Worm (Caenorhabditis elegans) whole organism, L2 larva: ENCODE results near the gene D1086.2.

Source experiments
- C34F6.9 ChIP-seq: fragments of 150-350 bp; optimal IDR thresholded peaks from 2 replicates; lab custom pipeline; 2014; ENCODE audit warnings: missing biosample characterization, missing genetic modification characterization
- F13H6.1 ChIP-seq: sonication (generic microtip); optimal IDR thresholded peaks from 2 replicates; lab custom pipeline; 2016; ENCODE audit warnings: missing genetic modification characterization, missing compliant biosample characterization
- R02D3.7 ChIP-seq: fragments of 150-350 bp; optimal IDR thresholded peaks from 2 replicates; lab custom pipeline; 2014; ENCODE audit warnings: missing biosample characterization, missing genetic modification characterization
- Y55F3AM.14 ChIP-seq: fragments of 200-800 bp; sonication (Bioruptor generic); optimal IDR thresholded peaks from 2 replicates; lab custom pipeline; 2018; ENCODE audit warnings: mild to moderate bottlenecking, missing genetic modification characterization, missing compliant biosample characterization
- ZK546.5 ChIP-seq: sonication (generic microtip); optimal IDR thresholded peaks from 2 replicates; lab custom pipeline; 2017; ENCODE audit warnings: missing biosample characterization, missing genetic modification characterization
- alr-1 ChIP-seq: fragments of 150-350 bp; optimal IDR thresholded peaks from 2 replicates; lab custom pipeline; 2014; ENCODE audit warnings: missing biosample characterization, missing genetic modification characterization
- blmp-1 ChIP-seq: sonication (generic microtip); optimal IDR thresholded peaks from 2 replicates; lab custom pipeline; 2017; ENCODE audit warnings: missing genetic modification characterization, mild to moderate bottlenecking, missing compliant biosample characterization, antibody characterized with exemption, moderate library complexity; ENCODE audit not compliant: insufficient read depth
- ceh-16 ChIP-seq: fragments of 150-350 bp; optimal IDR thresholded peaks from 2 replicates; lab custom pipeline; 2014; ENCODE audit warnings: missing biosample characterization, missing genetic modification characterization
- ceh-82 ChIP-seq: fragments of 150-350 bp; optimal IDR thresholded peaks from 2 replicates; lab custom pipeline; 2014; ENCODE audit warnings: missing biosample characterization, missing genetic modification characterization
- crh-2 ChIP-seq: sonication (generic microtip); optimal IDR thresholded peaks from 2 replicates; lab custom pipeline; 2017; ENCODE audit warnings: missing biosample characterization, missing genetic modification characterization
- dmd-4 ChIP-seq: sonication (generic microtip); optimal IDR thresholded peaks from 2 replicates; lab custom pipeline; 2017; ENCODE audit warnings: missing biosample characterization, missing genetic modification characterization
- egl-27 ChIP-seq: sonication (generic microtip); optimal IDR thresholded peaks from 3 replicates; lab custom pipeline; 2017; ENCODE audit warnings: missing biosample characterization, missing genetic modification reagents, missing genetic modification characterization
- elt-1 ChIP-seq: fragments of 150-350 bp; optimal IDR thresholded peaks from 2 replicates; lab custom pipeline; 2014; ENCODE audit warnings: missing biosample characterization, missing genetic modification characterization
- fos-1 ChIP-seq: fragments of 150-350 bp; optimal IDR thresholded peaks from 2 replicates; lab custom pipeline; 2014; ENCODE audit warnings: missing biosample characterization, missing genetic modification characterization
- gmeb-1 ChIP-seq: fragments of 150-350 bp; optimal IDR thresholded peaks from 2 replicates; lab custom pipeline; 2014; ENCODE audit warnings: missing biosample characterization, missing genetic modification characterization
- lin-11 ChIP-seq: fragments of 150-350 bp; sonication (generic microtip); optimal IDR thresholded peaks from 2 replicates; lab custom pipeline; 2014; ENCODE audit warnings: missing biosample characterization, missing genetic modification characterization, inconsistent platforms, mixed read lengths
- lin-13 ChIP-seq: fragments of 150-350 bp; optimal IDR thresholded peaks from 2 replicates; lab custom pipeline; 2014; ENCODE audit warnings: missing biosample characterization, missing genetic modification reagents, missing genetic modification characterization
- lin-39 ChIP-seq: fragments of 150-350 bp; optimal IDR thresholded peaks from 2 replicates; lab custom pipeline; 2014; ENCODE audit warnings: missing biosample characterization, missing genetic modification reagents, missing genetic modification characterization
- lsy-2 ChIP-seq, 2 experiments: fragments of 150-350 bp in 1 of 2; sonication (generic microtip) in 1 of 2; optimal IDR thresholded peaks; 2 replicates each; lab custom pipeline; 2014 to 2017; ENCODE audit warnings: missing biosample characterization in 2 of 2, missing genetic modification characterization in 2 of 2
- mab-5 ChIP-seq: fragments of 150-350 bp; optimal IDR thresholded peaks from 2 replicates; lab custom pipeline; 2014; ENCODE audit warnings: missing biosample characterization, missing genetic modification characterization
- mdl-1 ChIP-seq, 2 experiments: fragments of 150-350 bp in 1 of 2; sonication (generic microtip) in 1 of 2; optimal IDR thresholded peaks; 2 replicates each; lab custom pipeline; 2017; ENCODE audit warnings: missing biosample characterization in 2 of 2, missing genetic modification characterization in 2 of 2
- nhr-10 ChIP-seq: sonication (generic microtip); optimal IDR thresholded peaks from 2 replicates; lab custom pipeline; 2017; ENCODE audit warnings: missing biosample characterization, missing genetic modification characterization
- nhr-12 ChIP-seq: fragments of 150-350 bp; optimal IDR thresholded peaks from 2 replicates; lab custom pipeline; 2014; ENCODE audit warnings: missing biosample characterization, missing genetic modification characterization
- nhr-129 ChIP-seq: fragments of 150-350 bp; optimal IDR thresholded peaks from 2 replicates; lab custom pipeline; 2014; ENCODE audit warnings: missing biosample characterization, missing genetic modification characterization
- nhr-21 ChIP-seq: fragments of 150-350 bp; optimal IDR thresholded peaks from 2 replicates; lab custom pipeline; 2014; ENCODE audit warnings: missing biosample characterization, missing genetic modification characterization
- nhr-23 ChIP-seq: fragments of 150-350 bp; optimal IDR thresholded peaks from 2 replicates; lab custom pipeline; 2014; ENCODE audit warnings: missing biosample characterization, missing genetic modification reagents, missing genetic modification characterization
- nhr-237 ChIP-seq: fragments of 150-350 bp; optimal IDR thresholded peaks from 2 replicates; lab custom pipeline; 2014; ENCODE audit warnings: missing biosample characterization, missing genetic modification characterization
- nhr-25 ChIP-seq: fragments of 150-350 bp; sonication (generic microtip); optimal IDR thresholded peaks from 3 replicates; lab custom pipeline; 2014; ENCODE audit warnings: missing biosample characterization, missing genetic modification characterization
- nhr-77 ChIP-seq: fragments of 150-350 bp; optimal IDR thresholded peaks from 2 replicates; lab custom pipeline; 2014; ENCODE audit warnings: missing biosample characterization, missing genetic modification characterization
- sem-4 ChIP-seq: fragments of 150-350 bp; optimal IDR thresholded peaks from 2 replicates; lab custom pipeline; 2014; ENCODE audit warnings: missing biosample characterization, missing genetic modification reagents, missing genetic modification characterization
- skn-1 ChIP-seq: sonication (generic microtip); optimal IDR thresholded peaks from 2 replicates; lab custom pipeline; 2017; ENCODE audit warnings: missing biosample characterization, missing genetic modification characterization
- sma-3 ChIP-seq: sonication (generic microtip); optimal IDR thresholded peaks from 2 replicates; lab custom pipeline; 2016; ENCODE audit warnings: missing genetic modification reagents, missing genetic modification characterization, missing compliant biosample characterization
- snpc-4 ChIP-seq: fragments of 150-350 bp; optimal IDR thresholded peaks from 2 replicates; lab custom pipeline; 2014; ENCODE audit warnings: missing biosample characterization, missing genetic modification characterization
- unc-39 ChIP-seq: fragments of 150-350 bp; optimal IDR thresholded peaks from 2 replicates; lab custom pipeline; 2014; ENCODE audit warnings: missing biosample characterization, missing genetic modification characterization
- unc-55 ChIP-seq: fragments of 150-350 bp; sonication (generic microtip); optimal IDR thresholded peaks from 3 replicates; lab custom pipeline; 2014; ENCODE audit warnings: missing biosample characterization, missing genetic modification reagents, missing genetic modification characterization
- unc-62 ChIP-seq: fragments of 150-350 bp; optimal IDR thresholded peaks from 2 replicates; lab custom pipeline; 2014; ENCODE audit warnings: missing biosample characterization, missing genetic modification reagents, missing genetic modification characterization
- zag-1 ChIP-seq: fragments of 150-350 bp; optimal IDR thresholded peaks from 2 replicates; lab custom pipeline; 2014; ENCODE audit warnings: missing biosample characterization, missing genetic modification characterization
- ztf-1 ChIP-seq: fragments of 200-800 bp; sonication (Bioruptor generic); conservative IDR thresholded peaks from 2 replicates; pipeline ENCODE4 v1.3.6; 2022; ENCODE audit warnings: missing genetic modification characterization, missing compliant biosample characterization
- ztf-11 ChIP-seq: sonication (generic microtip); optimal IDR thresholded peaks from 2 replicates; lab custom pipeline; 2017; ENCODE audit warnings: missing biosample characterization, missing genetic modification characterization
- ztf-4 ChIP-seq: fragments of 150-350 bp; optimal IDR thresholded peaks from 2 replicates; lab custom pipeline; 2014; ENCODE audit warnings: missing biosample characterization, missing genetic modification characterization

Gene D1086.2

DNA sequence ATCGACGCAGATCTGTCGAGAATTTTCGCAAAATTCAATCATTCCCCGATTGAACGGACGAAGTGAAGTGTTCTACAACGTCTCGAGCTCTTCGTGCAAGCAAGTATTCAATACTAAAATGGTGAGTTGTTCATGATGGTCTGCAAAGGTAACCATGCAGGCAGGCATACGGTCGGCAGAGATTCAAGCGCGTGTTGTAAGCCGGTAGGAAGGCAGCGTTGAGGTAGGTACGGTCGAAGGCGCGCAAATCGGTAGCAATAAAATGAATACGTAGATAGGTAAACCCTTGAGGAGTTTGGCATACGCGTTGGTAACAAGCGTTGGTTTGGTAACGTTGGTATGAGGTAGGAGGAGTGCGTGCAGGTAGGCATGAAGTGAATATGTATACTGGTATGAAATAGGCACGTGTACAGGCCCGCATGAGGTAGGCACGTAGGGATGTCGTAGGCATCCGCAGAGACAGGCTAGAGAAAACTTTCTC lies 30.6 kb downstream of the D1086.2 start, which contains the start of gene D1086.17:
TSS of gene D1086.17 (plus strand) at position 51 of the 481 bp plus-strand sequence.
- no peak for TF ChIP-seq ceh-16
- no peak for TF ChIP-seq ztf-4 (tag; lab: Kevin White, UChicago)
- no peak for TF ChIP-seq crh-2 (tag; lab: Kevin White, UChicago)
- TF ChIP-seq lsy-2 (tag; optimal IDR thresholded peaks at IDR 0.05; lab: Kevin White, UChicago) = no peak
- no peak for TF ChIP-seq lin-13 (GFP tag; lab: Kevin White, UChicago)
- TF ChIP-seq dmd-4 (tag; lab: Kevin White, UChicago) = no peak
- TF ChIP-seq ceh-82 (tag; lab: Kevin White, UChicago) = no peak
- TF ChIP-seq fos-1 (tag; lab: Kevin White, UChicago) = no peak
- TF ChIP-seq elt-1 (tag; lab: Kevin White, UChicago) = no peak
- TF ChIP-seq nhr-237 (tag; lab: Kevin White, UChicago) = no peak
- TF ChIP-seq egl-27 (tag; lab: Kevin White, UChicago) = no peak
- TF ChIP-seq unc-55 (GFP tag; lab: Kevin White, UChicago) = no peak
- no peak for TF ChIP-seq unc-39
- TF ChIP-seq sma-3 = no peak
- TF ChIP-seq skn-1 (tag; lab: Kevin White, UChicago) = no peak
- no peak for TF ChIP-seq unc-62 (GFP tag; lab: Kevin White, UChicago)
- TF ChIP-seq Y55F3AM.14 (GFP tag; lab: Kevin White, UChicago) = no peak
- no peak for TF ChIP-seq alr-1 (tag; lab: Kevin White, UChicago)
- no peak for TF ChIP-seq nhr-77 (tag; lab: Kevin White, UChicago)
- TF ChIP-seq nhr-10 (tag; lab: Kevin White, UChicago) = no peak

DNA sequence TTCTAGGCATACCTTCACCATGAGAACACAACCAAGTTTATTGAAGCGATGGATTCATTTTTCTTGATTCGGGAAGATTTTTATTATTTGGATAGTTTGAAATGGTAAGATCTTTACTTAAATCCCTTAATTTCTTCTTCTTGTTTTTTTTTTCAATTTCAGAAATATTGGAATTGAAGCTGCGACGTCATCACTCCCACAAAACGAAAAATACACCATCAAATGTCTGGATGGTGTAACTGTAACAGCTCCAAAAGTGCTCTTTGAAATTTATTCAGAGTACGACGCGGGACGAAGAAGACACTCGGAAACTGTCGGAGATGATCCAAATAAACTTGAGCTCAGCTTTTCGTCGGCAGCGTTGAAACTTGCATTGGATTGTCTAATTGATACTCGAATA lies 34.0 kb downstream of the D1086.2 start, which contains the start of gene D1086.21:
TSS of gene D1086.21 (plus strand) at position 301 of the 400 bp plus-strand sequence.
- TF ChIP-seq nhr-23 (tag; lab: Kevin White, UChicago) (no peak), elt-1 (tag; lab: Kevin White, UChicago) (no peak), unc-62 (GFP tag; lab: Kevin White, UChicago) (no peak), nhr-12 (tag; lab: Kevin White, UChicago) (no peak), zag-1 (tag; lab: Kevin White, UChicago) (no peak)
- TF ChIP-seq, all 48 proteins: peak for 0

DNA sequence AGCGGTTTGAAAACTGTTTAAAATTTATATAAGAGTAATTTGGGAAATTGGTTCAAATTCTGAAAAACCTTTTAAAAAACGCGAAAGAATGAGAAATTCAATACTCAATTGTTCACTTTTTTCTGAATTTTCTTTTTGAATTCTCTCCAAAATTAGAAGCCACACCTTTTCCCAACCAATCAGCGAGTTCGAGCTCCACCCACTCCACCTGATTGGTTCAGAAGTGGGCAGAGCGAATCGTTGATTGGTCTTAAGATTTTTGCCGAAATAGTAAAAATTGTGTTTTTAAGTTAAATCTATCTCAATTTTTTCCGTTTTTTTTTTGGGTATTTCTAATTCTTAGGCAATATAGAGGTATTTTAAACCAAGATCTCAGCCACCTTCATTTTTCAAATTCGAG lies 34.5 kb downstream of the D1086.2 start:
- no peak for TF ChIP-seq ztf-11 (tag; lab: Kevin White, UChicago)
- no peak for TF ChIP-seq crh-2 (tag; lab: Kevin White, UChicago)
- no peak for TF ChIP-seq ZK546.5 (tag; lab: Kevin White, UChicago)
- TF ChIP-seq lin-39 (tag; lab: Kevin White, UChicago) = no peak

DNA sequence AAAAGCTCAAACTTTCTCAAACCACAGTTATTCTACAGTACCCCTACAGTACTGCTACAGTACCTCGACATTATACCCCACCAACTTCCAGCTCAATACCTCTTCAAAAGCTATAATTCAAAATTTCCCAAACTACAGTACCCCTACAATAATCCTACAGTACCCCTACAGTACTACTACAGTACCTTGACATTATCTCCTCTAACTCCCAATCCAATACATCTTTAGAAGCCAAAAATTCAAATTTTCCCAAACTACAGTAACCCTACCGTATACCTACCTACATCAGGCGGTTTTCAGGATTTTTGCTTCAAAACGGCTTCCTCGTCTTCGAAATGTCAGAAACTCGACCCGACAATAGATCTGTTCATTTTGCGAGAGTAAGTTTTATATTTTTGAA lies 40.9 kb downstream of the D1086.2 start, which contains the start of gene F58D12.3:
TSS of gene F58D12.3 (plus strand) at position 301 of the 400 bp plus-strand sequence.
- TF ChIP-seq lin-11 (tag; lab: Kevin White, UChicago) (no peak), Y55F3AM.14 (GFP tag; lab: Kevin White, UChicago) (no peak), crh-2 (tag; lab: Kevin White, UChicago) (no peak), ztf-1 (GFP tag; lab: Robert Waterston, UW) (no peak), dmd-4 (tag; lab: Kevin White, UChicago) (no peak), nhr-10 (tag; lab: Kevin White, UChicago) (no peak), sem-4 (tag; lab: Kevin White, UChicago) (no peak)
- TF ChIP-seq, all 48 proteins: peak for 0

DNA sequence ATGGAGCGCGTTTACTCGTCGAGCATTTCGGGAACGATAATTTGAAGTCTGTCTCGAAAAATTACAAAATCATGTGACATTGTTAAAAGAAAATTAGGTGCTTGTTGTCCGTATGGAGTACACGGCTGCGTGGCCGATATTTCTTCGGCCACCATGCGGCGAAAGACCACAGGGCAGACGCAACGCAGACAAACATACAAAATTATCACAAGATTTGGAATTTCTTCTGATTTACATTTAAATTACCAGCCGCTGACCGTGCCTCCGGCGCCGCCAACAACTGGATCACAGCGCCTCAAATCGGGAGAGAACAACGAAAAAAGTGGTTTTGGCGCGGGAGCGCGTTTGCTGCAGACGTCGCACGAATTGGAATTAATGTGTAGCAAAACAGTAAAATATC lies 43.4 kb downstream of the D1086.2 start:
- TF ChIP-seq lin-11 (tag; lab: Kevin White, UChicago) (peak; percentile 94), mab-5 (tag; lab: Kevin White, UChicago) (peak; percentile 67), skn-1 (tag; lab: Kevin White, UChicago) (peak; percentile 13), ceh-16 (peak; percentile 89), nhr-129 (tag; lab: Kevin White, UChicago) (peak; percentile 68), lin-13 (GFP tag; lab: Kevin White, UChicago) (peak; percentile 87), lsy-2 (tag; optimal IDR thresholded peaks at IDR 0.05; lab: Kevin White, UChicago) (peak; percentile 82 to 93), ztf-4 (tag; lab: Kevin White, UChicago) (peak; percentile 84), zag-1 (tag; lab: Kevin White, UChicago) (peak; percentile 69), F13H6.1 (tag; lab: Kevin White, UChicago) (peak; percentile 96), fos-1 (tag; lab: Kevin White, UChicago) (peak; percentile 83), unc-62 (GFP tag; lab: Kevin White, UChicago) (peak; percentile 55), C34F6.9 (tag; lab: Kevin White, UChicago) (peak; percentile 91), egl-27 (tag; lab: Kevin White, UChicago) (peak; percentile 76), snpc-4 (peak; percentile 68), nhr-21 (peak; percentile 97), unc-55 (GFP tag; lab: Kevin White, UChicago) (peak; percentile 78), Y55F3AM.14 (GFP tag; lab: Kevin White, UChicago) (peak; percentile 86), R02D3.7 (peak; percentile 48), sma-3 (peak; percentile 98), ceh-82 (tag; lab: Kevin White, UChicago) (peak; percentile 67), sem-4 (tag; lab: Kevin White, UChicago) (peak; percentile 93), mdl-1 (tag; optimal IDR thresholded peaks at IDR 0.05; lab: Kevin White, UChicago) (peak; percentile 58 to 68), nhr-25 (peak; percentile 90), nhr-10 (tag; lab: Kevin White, UChicago) (peak; percentile 39), gmeb-1 (tag; lab: Kevin White, UChicago) (peak; percentile 88), ZK546.5 (tag; lab: Kevin White, UChicago) (peak; percentile 35), nhr-237 (tag; lab: Kevin White, UChicago) (peak; percentile 33), nhr-77 (tag; lab: Kevin White, UChicago) (peak; percentile 7), blmp-1 (peak; percentile 80)
